Fruit fly (Drosophila melanogaster) whole organism, embryonic: ENCODE data around the gene Myo28B1.

Experiments
- Abd-B ChIP-seq: fragments of 200-800 bp; sonication (Bioruptor generic); optimal IDR thresholded peaks from 2 replicates; lab custom pipeline; 2018; ENCODE audit warnings: missing biosample characterization, mild to moderate bottlenecking, missing genetic modification characterization, moderate library complexity
- CG10366 ChIP-seq: fragments of 200-800 bp; sonication (Bioruptor generic); IDR thresholded peaks from 2 replicates; pipeline ENCODE4 v1.3.6; 2022; ENCODE audit warnings: missing biosample characterization, missing genetic modification characterization
- CG10979 ChIP-seq: fragments of 200-800 bp; sonication (Bioruptor generic); optimal IDR thresholded peaks from 2 replicates; lab custom pipeline; 2018; ENCODE audit warnings: missing biosample characterization, mild to moderate bottlenecking, missing genetic modification characterization, moderate library complexity
- CG12659 ChIP-seq: fragments of 200-800 bp; sonication (Bioruptor generic); optimal IDR thresholded peaks from 3 replicates; lab custom pipeline; 2017; ENCODE audit warnings: mild to moderate bottlenecking, missing biosample characterization, missing genetic modification reagents, missing genetic modification characterization
- CG14860 ChIP-seq: fragments of 200-800 bp; sonication (Bioruptor generic); IDR thresholded peaks from 3 replicates; pipeline ENCODE4 v1.3.6; 2022; ENCODE audit warnings: missing biosample characterization, missing genetic modification characterization; ENCODE audit not compliant: partially characterized antibody
- CG14965 ChIP-seq: fragments of 200-800 bp; sonication (Bioruptor generic); optimal IDR thresholded peaks from 2 replicates; lab custom pipeline; 2016; ENCODE audit warnings: missing biosample characterization, missing genetic modification characterization, borderline replicate concordance
- CG1602 ChIP-seq: fragments of 200-800 bp; sonication (Bioruptor generic); optimal IDR thresholded peaks from 3 replicates; lab custom pipeline; 2016; ENCODE audit warnings: missing biosample characterization, missing genetic modification characterization
- CG18476 ChIP-seq: fragments of 200-800 bp; sonication (Bioruptor generic); optimal IDR thresholded peaks from 2 replicates; lab custom pipeline; 2016; ENCODE audit warnings: missing biosample characterization, mild to moderate bottlenecking, missing genetic modification characterization
- CG2202 ChIP-seq: fragments of 200-800 bp; sonication (Bioruptor generic); optimal IDR thresholded peaks from 2 replicates; lab custom pipeline; 2018; ENCODE audit warnings: missing biosample characterization, mild to moderate bottlenecking, missing genetic modification characterization
- CG30431 ChIP-seq: fragments of 200-800 bp; sonication (Bioruptor generic); optimal IDR thresholded peaks from 2 replicates; lab custom pipeline; 2017; ENCODE audit warnings: missing biosample characterization, missing genetic modification characterization
- CG32767 ChIP-seq: fragments of 200-800 bp; sonication (Bioruptor generic); IDR thresholded peaks from 2 replicates; pipeline ENCODE4 v1.3.6; 2022; ENCODE audit warnings: missing biosample characterization, missing genetic modification characterization
- CG33557 ChIP-seq: fragments of 200-800 bp; sonication (Bioruptor generic); optimal IDR thresholded peaks from 2 replicates; lab custom pipeline; 2019; ENCODE audit warnings: missing biosample characterization, mild to moderate bottlenecking, missing genetic modification characterization, moderate library complexity
- CG43689 ChIP-seq: fragments of 200-800 bp; sonication (Bioruptor generic); IDR thresholded peaks from 2 replicates; pipeline ENCODE4 v1.3.6; 2022; ENCODE audit warnings: missing biosample characterization, missing genetic modification characterization
- CG6791 ChIP-seq: fragments of 200-800 bp; sonication (Bioruptor generic); IDR thresholded peaks from 3 replicates; pipeline ENCODE4 v1.3.6; 2022; ENCODE audit warnings: missing biosample characterization, missing genetic modification characterization; ENCODE audit not compliant: partially characterized antibody
- Chrac-16 ChIP-seq: fragments of 200-800 bp; sonication (Bioruptor generic); optimal IDR thresholded peaks from 3 replicates; lab custom pipeline; 2016; ENCODE audit warnings: missing biosample characterization, missing genetic modification characterization
- CoRest ChIP-seq: fragments of 200-800 bp; sonication (Bioruptor generic); optimal IDR thresholded peaks from 3 replicates; lab custom pipeline; 2018; ENCODE audit warnings: missing biosample characterization, mild to moderate bottlenecking, missing genetic modification characterization, moderate library complexity
- Dp ChIP-seq: fragments of 200-800 bp; sonication (Bioruptor generic); optimal IDR thresholded peaks from 2 replicates; lab custom pipeline; 2018; ENCODE audit warnings: missing biosample characterization, mild to moderate bottlenecking, missing genetic modification characterization, moderate library complexity
- Hsf ChIP-seq: fragments of 200-800 bp; sonication (Bioruptor generic); optimal IDR thresholded peaks from 3 replicates; lab custom pipeline; 2016; ENCODE audit warnings: missing biosample characterization, missing genetic modification characterization
- Lpt ChIP-seq: fragments of >200 bp; optimal IDR thresholded peaks from 2 replicates; lab custom pipeline; 2018; ENCODE audit warnings: missing biosample characterization, missing genetic modification characterization
- Mes4 ChIP-seq: fragments of 200-800 bp; sonication (Bioruptor generic); optimal IDR thresholded peaks from 2 replicates; lab custom pipeline; 2016; ENCODE audit warnings: missing biosample characterization, missing genetic modification characterization
- NFAT ChIP-seq: fragments of 200-800 bp; sonication (Bioruptor generic); IDR thresholded peaks from 2 replicates; pipeline ENCODE4 v1.3.6; 2022; ENCODE audit warnings: missing biosample characterization, missing genetic modification characterization
- Optix ChIP-seq: fragments of 200-800 bp; sonication (Bioruptor generic); IDR thresholded peaks from 3 replicates; pipeline ENCODE4 v1.3.6; 2022; ENCODE audit warnings: missing biosample characterization, missing genetic modification characterization
- Rx ChIP-seq: fragments of 200-800 bp; sonication (Bioruptor generic); IDR thresholded peaks from 2 replicates; pipeline ENCODE4 v1.3.6; 2022; ENCODE audit warnings: missing biosample characterization, missing genetic modification characterization
- Sox100B ChIP-seq: fragments of 200-800 bp; sonication (Bioruptor generic); optimal IDR thresholded peaks from 3 replicates; lab custom pipeline; 2018; ENCODE audit warnings: missing biosample characterization, mild to moderate bottlenecking, missing genetic modification characterization
- Trl ChIP-seq, 3 experiments: fragments of >200 bp in 2 of 3; fragments of 200-800 bp in 1 of 3; sonication (Bioruptor generic) in 1 of 3; optimal IDR thresholded peaks; 2 replicates in 1 of 3; 3 replicates in 2 of 3; lab custom pipeline; 2016 to 2017; ENCODE audit warnings: missing biosample characterization in 1 of 3, missing genetic modification characterization in 1 of 3
- ara ChIP-seq: fragments of 200-800 bp; sonication (Bioruptor generic); IDR thresholded peaks from 2 replicates; pipeline ENCODE4 v1.3.6; 2022; ENCODE audit warnings: missing biosample characterization, missing genetic modification characterization
- chinmo ChIP-seq: fragments of 200-800 bp; sonication (Bioruptor generic); IDR thresholded peaks from 4 replicates; pipeline ENCODE4 v1.3.6; 2022; ENCODE audit warnings: missing biosample characterization, missing genetic modification characterization; ENCODE audit not compliant: partially characterized antibody
- chm ChIP-seq: fragments of 200-800 bp; sonication (Bioruptor generic); IDR thresholded peaks from 2 replicates; pipeline ENCODE4 v1.3.6; 2022; ENCODE audit warnings: missing biosample characterization, missing genetic modification characterization
- chn ChIP-seq: fragments of 200-800 bp; sonication (Bioruptor generic); optimal IDR thresholded peaks from 2 replicates; lab custom pipeline; 2016; ENCODE audit warnings: missing biosample characterization, missing genetic modification characterization
- crc ChIP-seq: fragments of 200-800 bp; sonication (Bioruptor generic); optimal IDR thresholded peaks from 2 replicates; lab custom pipeline; 2016; ENCODE audit warnings: missing biosample characterization, missing genetic modification characterization
- croc ChIP-seq: fragments of 200-800 bp; sonication (Bioruptor generic); conservative IDR thresholded peaks from 3 replicates; pipeline ENCODE4 v1.3.6; 2022; ENCODE audit warnings: missing biosample characterization, missing genetic modification characterization
- danr ChIP-seq: fragments of 200-800 bp; sonication (Bioruptor generic); IDR thresholded peaks from 2 replicates; pipeline ENCODE4 v1.3.6; 2022; ENCODE audit warnings: missing biosample characterization, missing genetic modification characterization
- dimm ChIP-seq: fragments of 200-800 bp; sonication (Bioruptor generic); IDR thresholded peaks from 2 replicates; pipeline ENCODE4 v1.3.6; 2022; ENCODE audit warnings: missing biosample characterization, missing genetic modification characterization
- dmrt99B ChIP-seq: fragments of 200-800 bp; sonication (Bioruptor generic); optimal IDR thresholded peaks from 2 replicates; lab custom pipeline; 2018; ENCODE audit warnings: missing biosample characterization, mild to moderate bottlenecking, missing genetic modification characterization, moderate library complexity
- eve ChIP-seq, 2 experiments: fragments of >200 bp; optimal IDR thresholded peaks; 2 replicates each; lab custom pipeline; 2017; ENCODE audit warnings: missing biosample characterization in 2 of 2, missing genetic modification characterization in 2 of 2
- exex ChIP-seq: fragments of 200-800 bp; sonication (Bioruptor generic); optimal IDR thresholded peaks from 4 replicates; lab custom pipeline; 2018; ENCODE audit warnings: missing biosample characterization, mild to moderate bottlenecking, missing genetic modification characterization, moderate library complexity
- gcm ChIP-seq: fragments of 200-800 bp; sonication (Bioruptor generic); optimal IDR thresholded peaks from 2 replicates; lab custom pipeline; 2019; ENCODE audit warnings: missing biosample characterization, mild to moderate bottlenecking, missing genetic modification characterization, moderate library complexity
- gfzf ChIP-seq: fragments of 200-800 bp; sonication (Bioruptor generic); optimal IDR thresholded peaks from 2 replicates; lab custom pipeline; 2016; ENCODE audit warnings: missing biosample characterization, mild to moderate bottlenecking, missing genetic modification characterization, moderate library complexity
- grau ChIP-seq: fragments of 200-800 bp; optimal IDR thresholded peaks from 3 replicates; lab custom pipeline; 2019; ENCODE audit warnings: missing biosample characterization, mild to moderate bottlenecking, missing genetic modification characterization, moderate library complexity
- ind ChIP-seq: fragments of 200-800 bp; sonication (Bioruptor generic); optimal IDR thresholded peaks from 3 replicates; lab custom pipeline; 2016; ENCODE audit warnings: missing biosample characterization, missing genetic modification characterization
- mirr ChIP-seq: fragments of 200-800 bp; sonication (Bioruptor generic); optimal IDR thresholded peaks from 3 replicates; lab custom pipeline; 2018; ENCODE audit warnings: missing biosample characterization, mild to moderate bottlenecking, missing genetic modification characterization
- mld ChIP-seq: fragments of 200-800 bp; sonication (Bioruptor generic); IDR thresholded peaks from 3 replicates; pipeline ENCODE4 v1.3.6; 2022; ENCODE audit warnings: missing biosample characterization, missing genetic modification characterization; ENCODE audit not compliant: partially characterized antibody
- nom ChIP-seq: fragments of 200-800 bp; sonication (Bioruptor generic); optimal IDR thresholded peaks from 2 replicates; lab custom pipeline; 2017; ENCODE audit warnings: missing biosample characterization, missing genetic modification characterization, mild to moderate bottlenecking, moderate library complexity, missing genetic modification reagents
- otp ChIP-seq: fragments of 200-800 bp; sonication (Bioruptor generic); IDR thresholded peaks from 3 replicates; pipeline ENCODE4, ENCODE4 v1.3.6; 2022; ENCODE audit warnings: missing biosample characterization, missing genetic modification characterization
- pnt ChIP-seq: fragments of 200-800 bp; sonication (Bioruptor generic); optimal IDR thresholded peaks from 3 replicates; lab custom pipeline; 2016; ENCODE audit warnings: missing biosample characterization, missing genetic modification characterization
- seq ChIP-seq: fragments of 200-800 bp; sonication (Bioruptor generic); IDR thresholded peaks from 2 replicates; pipeline ENCODE4 v1.3.6; 2022; ENCODE audit warnings: missing biosample characterization, missing genetic modification characterization
- sr ChIP-seq: fragments of 200-800 bp; sonication (Bioruptor generic); IDR thresholded peaks from 3 replicates; pipeline ENCODE4 v1.3.6; 2022; ENCODE audit warnings: missing biosample characterization, missing genetic modification characterization
- tgo ChIP-seq: fragments of 200-800 bp; sonication (Bioruptor generic); IDR thresholded peaks from 3 replicates; pipeline ENCODE4 v1.3.6; 2022; ENCODE audit warnings: missing biosample characterization, missing genetic modification characterization
- tin ChIP-seq: fragments of 200-800 bp; sonication (Bioruptor generic); optimal IDR thresholded peaks from 3 replicates; lab custom pipeline; 2016; ENCODE audit warnings: missing biosample characterization, missing genetic modification characterization
- toy ChIP-seq: fragments of 200-800 bp; sonication (Bioruptor generic); IDR thresholded peaks from 2 replicates; pipeline ENCODE4 v1.3.6; 2022; ENCODE audit warnings: missing biosample characterization, missing genetic modification characterization

Myo28B1 gene

dm6 chr2L:7665747-7666146 lies at the start of gene Myo28B1:
Gene Myo28B1 (plus strand): TSS chr2L:7666047.
- TF ChIP-seq chn (no peak), CG18476 (GFP tag; lab: Kevin White, UChicago) (no peak), CG6791 (GFP tag; lab: Robert Waterston, UW) (no peak), CG10366 (no peak), Abd-B (GFP tag; lab: Kevin White, UChicago) (no peak), Rx (GFP tag; lab: Robert Waterston, UW) (no peak), CG43689 (GFP tag; lab: Robert Waterston, UW) (no peak), Optix (GFP tag; lab: Robert Waterston, UW) (no peak), Lpt (GFP tag; lab: Kevin White, UChicago) (no peak), CG14860 (no peak), danr (GFP tag; lab: Robert Waterston, UW) (no peak)

DNA sequence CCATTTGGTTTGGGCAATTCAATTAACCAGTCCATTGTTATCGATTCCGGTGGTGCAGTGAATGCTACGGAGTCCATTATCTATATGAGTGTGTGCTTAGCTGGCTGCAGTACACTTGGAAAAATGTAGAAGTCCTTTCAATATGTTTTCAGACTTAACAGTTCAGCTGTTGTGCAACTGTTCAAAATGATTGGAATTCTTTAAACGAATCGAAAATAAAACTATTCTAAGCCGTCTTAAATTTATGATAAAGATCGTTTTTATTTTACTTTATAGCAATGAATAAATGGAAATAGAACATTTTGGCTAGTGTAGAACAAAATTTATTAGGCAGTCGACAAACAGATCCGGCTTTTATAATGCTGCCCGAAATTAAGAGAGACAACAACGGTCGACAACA lies 49.0 kb upstream of the Myo28B1 start:
- TF ChIP-seq Mes4 (peak; percentile 12), otp (no peak), CG12659 (no peak), Dp (GFP tag; lab: Kevin White, UChicago) (no peak), mld (GFP tag; lab: Robert Waterston, UW) (no peak), Trl (optimal IDR thresholded peaks at IDR 0.05; lab: Kevin White, UChicago) (no peak), Trl (GFP tag; optimal IDR thresholded peaks at IDR 0.05; lab: Kevin White, UChicago) (peak; percentile 17), Chrac-16 (peak; percentile 10), dimm (no peak), grau (tag; lab: Kevin White, UChicago) (peak; percentile 51), toy (GFP tag; lab: Robert Waterston, UW) (no peak), chm (peak; percentile 49; the same call in 1 of the 2 replicates), Sox100B (GFP tag; lab: Kevin White, UChicago) (peak; percentile 11), tgo (GFP tag; lab: Robert Waterston, UW) (no peak), gcm (peak; percentile 28), CoRest (tag; lab: Kevin White, UChicago) (peak; percentile 48), CG2202 (tag; lab: Kevin White, UChicago) (peak; percentile 24), CG33557 (GFP tag; lab: Kevin White, UChicago) (peak; percentile 23), chinmo (GFP tag; lab: Robert Waterston, UW) (no peak), seq (GFP tag; lab: Robert Waterston, UW) (no peak), nom (GFP tag; lab: Kevin White, UChicago) (no peak), croc (GFP tag; lab: Robert Waterston, UW) (peak; percentile 31; the same call in 1 of the 3 replicates), mirr (GFP tag; lab: Kevin White, UChicago) (no peak), pnt (GFP tag; lab: Kevin White, UChicago) (peak; percentile 20), crc (no peak), tin (GFP tag; lab: Kevin White, UChicago) (peak; percentile 5), gfzf (GFP tag; lab: Kevin White, UChicago) (no peak), exex (tag; lab: Kevin White, UChicago) (no peak), CG1602 (GFP tag; lab: Kevin White, UChicago) (no peak), ind (GFP tag; lab: Kevin White, UChicago) (peak; percentile 14), CG30431 (GFP tag; lab: Kevin White, UChicago) (peak; percentile 4), eve (GFP tag; optimal IDR thresholded peaks at IDR 0.05; lab: Kevin White, UChicago) (peak in 1 of 2 experiments; percentile 4), ara (peak; percentile 51), NFAT (GFP tag; lab: Robert Waterston, UW) (no peak), CG32767 (GFP tag; lab: Robert Waterston, UW) (no peak), CG10979 (tag; lab: Kevin White, UChicago) (peak; percentile 82), CG14965 (GFP tag; lab: Kevin White, UChicago) (no peak), sr (GFP tag; lab: Robert Waterston, UW) (no peak), Hsf (GFP tag; lab: Kevin White, UChicago) (peak; percentile 31), dmrt99B (tag; lab: Kevin White, UChicago) (peak; percentile 55)
